Fruit fly (Drosophila melanogaster): ENCODE data around the gene Amacr.

dm6 chr2L:20726451-20726850 is 25.7 kb downstream of the Amacr start, which contains the start of gene CG9316:
- TF ChIP-seq Jra (GFP tag; optimal IDR thresholded peaks at IDR 0.05): no peak
- TF ChIP-seq lola (GFP tag; optimal IDR thresholded peaks at IDR 0.05): no peak

Data from whole organism, wandering third instar larva.